Worm (Caenorhabditis elegans) whole organism, L4 larva: ENCODE measurements around the gene srgp-1.
A peak's percentile ranks its signal among the peaks of the same experiment; 100 is the strongest.

ENCODE experiments used
- F37D6.2 ChIP-seq: sonication (generic microtip); optimal IDR thresholded peaks from 2 replicates; lab custom pipeline; 2016; ENCODE audit warnings: mild to moderate bottlenecking, missing genetic modification characterization, missing compliant biosample characterization
- F49E8.2 ChIP-seq: sonication (generic microtip); optimal IDR thresholded peaks from 2 replicates; lab custom pipeline; 2016; ENCODE audit warnings: missing compliant biosample characterization, mild to moderate bottlenecking, missing genetic modification characterization, borderline replicate concordance
- T26A8.4 ChIP-seq: fragments of 200-800 bp; sonication (Bioruptor generic); IDR thresholded peaks from 2 replicates; pipeline ENCODE4 v1.3.6; 2022; ENCODE audit warnings: missing genetic modification characterization, missing compliant biosample characterization
- Y105C5A.15 ChIP-seq: fragments of 200-800 bp; sonication (Bioruptor generic); IDR thresholded peaks from 2 replicates; pipeline ENCODE4 v1.3.6; 2022; ENCODE audit warnings: missing genetic modification characterization, missing compliant biosample characterization
- Y48G9A.11 ChIP-seq: fragments of 200-800 bp; sonication (Bioruptor generic); IDR thresholded peaks from 2 replicates; pipeline ENCODE4 v1.3.6; 2022; ENCODE audit warnings: missing genetic modification reagents, missing genetic modification characterization, missing compliant biosample characterization
- Y75B8A.6 ChIP-seq: fragments of 200-800 bp; sonication (Bioruptor generic); IDR thresholded peaks from 2 replicates; pipeline ENCODE4 v1.3.6; 2022; ENCODE audit warnings: missing genetic modification reagents, missing genetic modification characterization, missing compliant biosample characterization
- aha-1 ChIP-seq: fragments of 150-350 bp; peaks from one replicate; lab custom pipeline; 2014; ENCODE audit warnings: missing biosample characterization, missing genetic modification characterization
- ceh-32 ChIP-seq: sonication (generic microtip); optimal IDR thresholded peaks from 2 replicates; lab custom pipeline; 2016; ENCODE audit warnings: mild to moderate bottlenecking, missing genetic modification characterization, missing compliant biosample characterization; ENCODE audit not compliant: poor library complexity
- cey-2 ChIP-seq: sonication (generic microtip); optimal IDR thresholded peaks from 3 replicates; lab custom pipeline; 2017; ENCODE audit warnings: missing genetic modification characterization, mild to moderate bottlenecking, missing compliant biosample characterization, antibody characterized with exemption, borderline replicate concordance; ENCODE audit not compliant: insufficient read depth
- daf-12 ChIP-seq: fragments of 150-350 bp; optimal IDR thresholded peaks from 2 replicates; lab custom pipeline; 2014; ENCODE audit warnings: missing biosample characterization, missing genetic modification reagents, missing genetic modification characterization
- daf-16 ChIP-seq, 3 experiments: sonication (generic microtip); optimal IDR thresholded peaks; 2 replicates each; lab custom pipeline; 2016 to 2017; ENCODE audit warnings: missing genetic modification characterization in 3 of 3, missing genetic modification reagents in 3 of 3, mild to moderate bottlenecking in 2 of 3, missing compliant biosample characterization in 2 of 3, missing biosample characterization in 1 of 3, moderate library complexity in 1 of 3
- daf-19 ChIP-seq: fragments of 200-800 bp; sonication (Bioruptor generic); conservative IDR thresholded peaks from 2 replicates; pipeline ENCODE4 v1.3.6; 2022; ENCODE audit warnings: missing genetic modification characterization, missing compliant biosample characterization
- dmd-6 ChIP-seq: fragments of 200-800 bp; sonication (Bioruptor generic); IDR thresholded peaks from 2 replicates; pipeline ENCODE4 v1.3.6; 2022; ENCODE audit warnings: missing genetic modification reagents, missing genetic modification characterization, missing compliant biosample characterization
- dpl-1 ChIP-seq: fragments of 150-350 bp; optimal IDR thresholded peaks from 2 replicates; lab custom pipeline; 2014; ENCODE audit warnings: missing biosample characterization, missing genetic modification reagents, missing genetic modification characterization
- dve-1 ChIP-seq: sonication (generic microtip); optimal IDR thresholded peaks from 2 replicates; lab custom pipeline; 2017; ENCODE audit warnings: antibody characterized with exemption, mild to moderate bottlenecking, missing genetic modification characterization, missing compliant biosample characterization; ENCODE audit not compliant: insufficient read depth
- egl-27 ChIP-seq: sonication (generic microtip); optimal IDR thresholded peaks from 3 replicates; lab custom pipeline; 2017; ENCODE audit warnings: missing biosample characterization, missing genetic modification reagents, missing genetic modification characterization
- egl-43 ChIP-seq: fragments of 200-800 bp; sonication (Bioruptor generic); IDR thresholded peaks from 2 replicates; pipeline ENCODE4 v1.3.6; 2022; ENCODE audit warnings: missing genetic modification reagents, missing genetic modification characterization, missing compliant biosample characterization
- fos-1 ChIP-seq: fragments of 150-350 bp; optimal IDR thresholded peaks from 2 replicates; lab custom pipeline; 2014; ENCODE audit warnings: missing biosample characterization, missing genetic modification characterization
- gei-8 ChIP-seq: fragments of 200-800 bp; sonication (Bioruptor generic); optimal IDR thresholded peaks from 2 replicates; lab custom pipeline; 2018; ENCODE audit warnings: mild to moderate bottlenecking, missing genetic modification characterization, missing compliant biosample characterization
- hif-1 ChIP-seq, 2 experiments: sonication (generic microtip); optimal IDR thresholded peaks; 2 replicates each; lab custom pipeline; 2016 to 2017; ENCODE audit warnings: missing compliant biosample characterization in 2 of 2, missing genetic modification characterization in 2 of 2, missing genetic modification reagents in 2 of 2, missing genotype in 2 of 2, mild to moderate bottlenecking in 1 of 2
- hlh-11 ChIP-seq: fragments of 200-800 bp; sonication (Bioruptor generic); optimal IDR thresholded peaks from 2 replicates; lab custom pipeline; 2018; ENCODE audit warnings: mild to moderate bottlenecking, missing genetic modification characterization, missing compliant biosample characterization
- jun-1 ChIP-seq: fragments of 150-350 bp; optimal IDR thresholded peaks from 2 replicates; lab custom pipeline; 2014; ENCODE audit warnings: missing biosample characterization, missing genetic modification reagents, missing genetic modification characterization
- lim-7 ChIP-seq: fragments of 200-800 bp; sonication (Bioruptor generic); IDR thresholded peaks from 2 replicates; pipeline ENCODE4 v1.3.6; 2022; ENCODE audit warnings: missing genetic modification characterization, missing compliant biosample characterization
- lin-29 ChIP-seq: fragments of 200-800 bp; sonication (Bioruptor generic); IDR thresholded peaks from 2 replicates; pipeline ENCODE4 v1.3.6; 2022; ENCODE audit warnings: missing genetic modification reagents, missing genetic modification characterization, missing compliant biosample characterization
- lir-3 ChIP-seq: sonication (generic microtip); optimal IDR thresholded peaks from 2 replicates; lab custom pipeline; 2016; ENCODE audit warnings: mild to moderate bottlenecking, missing genetic modification characterization, missing compliant biosample characterization
- lsy-2 ChIP-seq, 2 experiments: fragments of 150-350 bp in 1 of 2; sonication (generic microtip) in 1 of 2; optimal IDR thresholded peaks; 2 replicates each; lab custom pipeline; 2014 to 2017; ENCODE audit warnings: missing biosample characterization in 2 of 2, missing genetic modification characterization in 2 of 2
- madf-5 ChIP-seq, 2 experiments: fragments of 200-800 bp; sonication (Bioruptor generic); IDR thresholded peaks; 2 replicates each; pipeline ENCODE4 v1.3.6; 2022; ENCODE audit warnings: missing compliant biosample characterization in 2 of 2, missing genetic modification characterization in 2 of 2
- mdl-1 ChIP-seq, 2 experiments: fragments of 150-350 bp in 1 of 2; sonication (generic microtip) in 1 of 2; optimal IDR thresholded peaks; 2 replicates each; lab custom pipeline; 2014 to 2017; ENCODE audit warnings: missing biosample characterization in 2 of 2, missing genetic modification characterization in 2 of 2
- mdt-29 ChIP-seq: fragments of 200-800 bp; sonication (Bioruptor generic); IDR thresholded peaks from 2 replicates; pipeline ENCODE4 v1.3.6; 2022; ENCODE audit warnings: missing genetic modification reagents, missing genetic modification characterization, missing compliant biosample characterization
- mes-2 ChIP-seq: sonication (generic microtip); optimal IDR thresholded peaks from 2 replicates; lab custom pipeline; 2016; ENCODE audit warnings: missing genotype, mild to moderate bottlenecking, missing genetic modification characterization, missing compliant biosample characterization; ENCODE audit not compliant: poor library complexity, severe bottlenecking
- mxl-2 ChIP-seq: fragments of 200-800 bp; sonication (Bioruptor generic); conservative IDR thresholded peaks from 2 replicates; pipeline ENCODE4 v1.3.6; 2022; ENCODE audit warnings: missing genetic modification reagents, missing genetic modification characterization, missing compliant biosample characterization
- nhr-10 ChIP-seq: fragments of 150-350 bp; optimal IDR thresholded peaks from 2 replicates; lab custom pipeline; 2014; ENCODE audit warnings: missing biosample characterization, missing genetic modification characterization
- nhr-102 ChIP-seq: sonication (generic microtip); optimal IDR thresholded peaks from 2 replicates; lab custom pipeline; 2016; ENCODE audit warnings: mild to moderate bottlenecking, missing genetic modification characterization, moderate library complexity, missing compliant biosample characterization
- nhr-11 ChIP-seq: fragments of 150-350 bp; optimal IDR thresholded peaks from 2 replicates; lab custom pipeline; 2014; ENCODE audit warnings: missing biosample characterization, missing genetic modification characterization
- nhr-111 ChIP-seq: fragments of 200-800 bp; sonication (Bioruptor generic); optimal IDR thresholded peaks from 2 replicates; lab custom pipeline; 2018; ENCODE audit warnings: mild to moderate bottlenecking, missing genetic modification characterization, missing compliant biosample characterization
- nhr-41 ChIP-seq: fragments of 200-800 bp; sonication (Bioruptor generic); IDR thresholded peaks from 2 replicates; pipeline ENCODE4 v1.3.6; 2022; ENCODE audit warnings: missing genetic modification reagents, missing genetic modification characterization, missing compliant biosample characterization
- nhr-42 ChIP-seq: fragments of 200-800 bp; sonication (Bioruptor generic); IDR thresholded peaks from 2 replicates; pipeline ENCODE4 v1.3.6; 2022; ENCODE audit warnings: missing genetic modification characterization, missing compliant biosample characterization
- pha-4 ChIP-seq, 2 experiments: fragments of 150-350 bp in 1 of 2; fragments of 200-800 bp in 1 of 2; sonication (Bioruptor generic) in 1 of 2; IDR thresholded peaks in 1 of 2; optimal IDR thresholded peaks in 1 of 2; 2 replicates each; pipeline versions ENCODE4 v1.3.6 to Lab custom; 2014 to 2022; ENCODE audit warnings: missing genetic modification characterization in 2 of 2, missing genetic modification reagents in 2 of 2, missing biosample characterization in 1 of 2, missing compliant biosample characterization in 1 of 2
- php-3 ChIP-seq: fragments of 200-800 bp; sonication (Bioruptor generic); IDR thresholded peaks from 2 replicates; pipeline ENCODE4 v1.3.6; 2022; ENCODE audit warnings: missing genetic modification reagents, missing genetic modification characterization, missing compliant biosample characterization
- set-16 ChIP-seq: fragments of 200-800 bp; sonication (Bioruptor generic); IDR thresholded peaks from 2 replicates; pipeline ENCODE4 v1.3.6; 2022; ENCODE audit warnings: missing genetic modification reagents, missing genetic modification characterization, missing compliant biosample characterization
- skn-1 ChIP-seq: fragments of 150-350 bp; optimal IDR thresholded peaks from 2 replicates; lab custom pipeline; 2014; ENCODE audit warnings: missing biosample characterization, missing genetic modification characterization
- tra-1 ChIP-seq: fragments of 200-800 bp; sonication (Bioruptor generic); IDR thresholded peaks from 2 replicates; pipeline ENCODE4 v1.3.6; 2022; ENCODE audit warnings: missing genetic modification reagents, missing genetic modification characterization, missing compliant biosample characterization
- vab-7 ChIP-seq: fragments of 200-800 bp; sonication (Bioruptor generic); IDR thresholded peaks from 2 replicates; pipeline ENCODE4 v1.3.6; 2022; ENCODE audit warnings: missing genetic modification reagents, missing genetic modification characterization, missing compliant biosample characterization
- zag-1 ChIP-seq: fragments of 150-350 bp; optimal IDR thresholded peaks from 2 replicates; lab custom pipeline; 2014; ENCODE audit warnings: missing biosample characterization, missing genetic modification characterization
- zfp-2 ChIP-seq: sonication (generic microtip); optimal IDR thresholded peaks from 2 replicates; lab custom pipeline; 2016; ENCODE audit warnings: mild to moderate bottlenecking, missing genetic modification characterization, missing compliant biosample characterization
- zfp-3 ChIP-seq: fragments of 200-800 bp; sonication (Bioruptor generic); conservative IDR thresholded peaks from 2 replicates; pipeline ENCODE4 v1.3.6; 2022; ENCODE audit warnings: missing genetic modification reagents, missing genetic modification characterization, missing compliant biosample characterization
- zip-11 ChIP-seq: fragments of 200-800 bp; sonication (Bioruptor generic); IDR thresholded peaks from 2 replicates; pipeline ENCODE4 v1.3.6; 2022; ENCODE audit warnings: missing genetic modification characterization, missing compliant biosample characterization
- ztf-11 ChIP-seq: fragments of 150-350 bp; optimal IDR thresholded peaks from 2 replicates; lab custom pipeline; 2014; ENCODE audit warnings: missing biosample characterization, missing genetic modification characterization
- ztf-7 ChIP-seq: fragments of 150-350 bp; optimal IDR thresholded peaks from 2 replicates; lab custom pipeline; 2014; ENCODE audit warnings: missing biosample characterization, missing genetic modification characterization

srgp-1 gene

ce11 chrIV:11583906-11584378 lies 13.6 kb downstream of the srgp-1 start, which contains the start of gene F12F6.1:
TSS of gene F12F6.1 (plus strand) at chrIV:11583956.
- TF ChIP-seq php-3 (GFP tag; lab: Robert Waterston, UW) (no peak), vab-7 (no peak), egl-27 (tag; lab: Kevin White, UChicago) (no peak), nhr-41 (GFP tag; lab: Robert Waterston, UW) (no peak), daf-16 (GFP tag; optimal IDR thresholded peaks at IDR 0.05; lab: Kevin White, UChicago) (no peak), daf-16 (tag; optimal IDR thresholded peaks at IDR 0.05; lab: Kevin White, UChicago) (peak; percentile 45), aha-1 (tag; lab: Kevin White, UChicago) (no peak), Y75B8A.6 (no peak), mdt-29 (GFP tag; lab: Robert Waterston, UW) (no peak), tra-1 (GFP tag; lab: Robert Waterston, UW) (no peak), fos-1 (tag; lab: Kevin White, UChicago) (no peak), hlh-11 (tag; lab: Kevin White, UChicago) (peak; percentile 48), zfp-3 (GFP tag; lab: Robert Waterston, UW) (no peak), F37D6.2 (tag; lab: Kevin White, UChicago) (peak; percentile 33), nhr-111 (GFP tag; lab: Kevin White, UChicago) (no peak), lim-7 (GFP tag; lab: Robert Waterston, UW) (no peak), mdl-1 (tag; optimal IDR thresholded peaks at IDR 0.05; lab: Kevin White, UChicago) (no peak), jun-1 (no peak), nhr-102 (tag; lab: Kevin White, UChicago) (no peak), zfp-2 (tag; lab: Kevin White, UChicago) (no peak), skn-1 (tag; lab: Kevin White, UChicago) (no peak), ceh-32 (tag; lab: Kevin White, UChicago) (no peak), nhr-10 (tag; lab: Kevin White, UChicago) (no peak), madf-5 (GFP tag; IDR thresholded peaks at IDR 0.05; lab: Robert Waterston, UW) (no peak), Y48G9A.11 (0 out of 2 replicates have a peak, but pooled peaks have one; percentile 44), ztf-7 (tag; lab: Kevin White, UChicago) (no peak), nhr-11 (no peak), set-16 (GFP tag; lab: Robert Waterston, UW) (peak; percentile 95), dmd-6 (GFP tag; lab: Robert Waterston, UW) (0 out of 2 replicates have a peak, but pooled peaks have one; percentile 18), lir-3 (tag; lab: Kevin White, UChicago) (no peak), dpl-1 (no peak), zag-1 (no peak), daf-12 (tag; lab: Kevin White, UChicago) (no peak), gei-8 (GFP tag; lab: Kevin White, UChicago) (no peak), lin-29 (GFP tag; lab: Robert Waterston, UW) (no peak), daf-19 (GFP tag; lab: Robert Waterston, UW) (no peak), ztf-11 (tag; lab: Kevin White, UChicago) (no peak), nhr-42 (GFP tag; lab: Robert Waterston, UW) (no peak), mxl-2 (no peak), lsy-2 (tag; optimal IDR thresholded peaks at IDR 0.05; lab: Kevin White, UChicago) (no peak), dve-1 (tag; lab: Kevin White, UChicago) (no peak), mes-2 (tag; lab: Kevin White, UChicago) (no peak), F49E8.2 (tag; lab: Kevin White, UChicago) (no peak), T26A8.4 (GFP tag; lab: Robert Waterston, UW) (no peak), egl-43 (GFP tag; lab: Robert Waterston, UW) (peak; percentile 84), hif-1 (tag; optimal IDR thresholded peaks at IDR 0.05; lab: Kevin White, UChicago) (no peak), cey-2 (no peak), pha-4 (GFP tag; IDR thresholded peaks at IDR 0.05; lab: Robert Waterston, UW) (no peak), pha-4 (tag; optimal IDR thresholded peaks at IDR 0.05; lab: Kevin White, UChicago) (no peak), zip-11 (no peak; the same call in 1 of the 2 replicates), Y105C5A.15 (GFP tag; lab: Robert Waterston, UW) (no peak)
